Fruit fly (Drosophila melanogaster) whole organism, embryonic: Measurements from ENCODE around the gene dj-1beta.

Experiments used
- Abd-B ChIP-seq: fragments of 200-800 bp; sonication (Bioruptor generic); optimal IDR thresholded peaks from 2 replicates; lab custom pipeline; 2018; ENCODE audit warnings: missing biosample characterization, mild to moderate bottlenecking, missing genetic modification characterization, moderate library complexity
- Atf-2 ChIP-seq: fragments of 200-800 bp; sonication (Bioruptor generic); optimal IDR thresholded peaks from 2 replicates; lab custom pipeline; 2016; ENCODE audit warnings: missing biosample characterization, missing genetic modification characterization
- CG10959 ChIP-seq: fragments of 200-800 bp; sonication (Bioruptor generic); IDR thresholded peaks from 2 replicates; pipeline ENCODE4 v1.3.6; 2022; ENCODE audit warnings: missing biosample characterization, missing genetic modification characterization
- CG11093 ChIP-seq: fragments of 200-800 bp; sonication (Bioruptor generic); IDR thresholded peaks from 3 replicates; pipeline ENCODE4 v1.3.6; 2022; ENCODE audit warnings: missing biosample characterization, missing genetic modification characterization
- CG11723 ChIP-seq: fragments of 200-800 bp; sonication (Bioruptor generic); optimal IDR thresholded peaks from 2 replicates; lab custom pipeline; 2017; ENCODE audit warnings: missing biosample characterization, mild to moderate bottlenecking, missing genetic modification characterization
- CG12659 ChIP-seq: fragments of 200-800 bp; sonication (Bioruptor generic); optimal IDR thresholded peaks from 3 replicates; lab custom pipeline; 2017; ENCODE audit warnings: mild to moderate bottlenecking, missing biosample characterization, missing genetic modification reagents, missing genetic modification characterization
- CG13296 ChIP-seq: fragments of 200-800 bp; sonication (Bioruptor generic); optimal IDR thresholded peaks from 3 replicates; lab custom pipeline; 2018; ENCODE audit warnings: missing biosample characterization, mild to moderate bottlenecking, missing genetic modification characterization
- CG14667 ChIP-seq: fragments of 200-800 bp; sonication (Bioruptor generic); IDR thresholded peaks from 2 replicates; pipeline ENCODE4 v1.3.6; 2022; ENCODE audit warnings: missing biosample characterization, missing genetic modification characterization
- CG14710 ChIP-seq: fragments of 200-800 bp; sonication (Bioruptor generic); optimal IDR thresholded peaks from 3 replicates; lab custom pipeline; 2019; ENCODE audit warnings: missing biosample characterization, mild to moderate bottlenecking, missing genetic modification characterization, moderate library complexity
- CG1602 ChIP-seq: fragments of 200-800 bp; sonication (Bioruptor generic); optimal IDR thresholded peaks from 3 replicates; lab custom pipeline; 2016; ENCODE audit warnings: missing biosample characterization, missing genetic modification characterization
- CG17361 ChIP-seq: fragments of 200-800 bp; sonication (Bioruptor generic); IDR thresholded peaks from 3 replicates; pipeline ENCODE4 v1.3.6; 2022; ENCODE audit warnings: missing biosample characterization, missing genetic modification characterization
- CG17385 ChIP-seq: fragments of 200-800 bp; sonication (Bioruptor generic); optimal IDR thresholded peaks from 3 replicates; lab custom pipeline; 2018; ENCODE audit warnings: missing biosample characterization, mild to moderate bottlenecking, missing genetic modification characterization
- CG17802 ChIP-seq: fragments of 200-800 bp; sonication (Bioruptor generic); optimal IDR thresholded peaks from 2 replicates; lab custom pipeline; 2018; ENCODE audit warnings: missing biosample characterization, mild to moderate bottlenecking, missing genetic modification characterization, moderate library complexity
- CG17829 ChIP-seq: fragments of 200-800 bp; optimal IDR thresholded peaks from 2 replicates; lab custom pipeline; 2019; ENCODE audit warnings: missing biosample characterization, mild to moderate bottlenecking, missing genetic modification characterization, moderate library complexity
- CG18599 ChIP-seq: fragments of 200-800 bp; sonication (Bioruptor generic); optimal IDR thresholded peaks from 3 replicates; lab custom pipeline; 2017; ENCODE audit warnings: missing biosample characterization, missing genetic modification characterization, mild to moderate bottlenecking, moderate library complexity, missing genetic modification reagents
- CG2120 ChIP-seq: fragments of 200-800 bp; sonication (Bioruptor generic); optimal IDR thresholded peaks from 3 replicates; lab custom pipeline; 2016; ENCODE audit warnings: missing biosample characterization, missing genetic modification characterization
- CG32772 ChIP-seq: fragments of 200-800 bp; sonication (Bioruptor generic); IDR thresholded peaks from 2 replicates; pipeline ENCODE4 v1.3.6; 2022; ENCODE audit warnings: missing biosample characterization, missing genetic modification characterization
- CG7271 ChIP-seq: fragments of 200-800 bp; sonication (Bioruptor generic); optimal IDR thresholded peaks from 2 replicates; lab custom pipeline; 2018; ENCODE audit warnings: missing biosample characterization, mild to moderate bottlenecking, missing genetic modification characterization, moderate library complexity
- CG7786 ChIP-seq: fragments of 200-800 bp; sonication (Bioruptor generic); optimal IDR thresholded peaks from 2 replicates; lab custom pipeline; 2016; ENCODE audit warnings: missing biosample characterization, missing genetic modification characterization
- CHES-1-like ChIP-seq: fragments of 200-800 bp; sonication (Bioruptor generic); optimal IDR thresholded peaks from 2 replicates; lab custom pipeline; 2016; ENCODE audit warnings: missing biosample characterization, missing genetic modification characterization
- Dip2 ChIP-seq: fragments of 200-800 bp; sonication (Bioruptor generic); IDR thresholded peaks from 2 replicates; pipeline ENCODE4 v1.3.6; 2022; ENCODE audit warnings: missing biosample characterization, missing genetic modification characterization
- Dll ChIP-seq: fragments of 200-800 bp; sonication (Bioruptor generic); IDR thresholded peaks from 4 replicates; pipeline ENCODE4 v1.3.6; 2022; ENCODE audit warnings: missing biosample characterization, missing genetic modification characterization; ENCODE audit not compliant: partially characterized antibody
- Ets65A ChIP-seq: fragments of 200-800 bp; sonication (Bioruptor generic); peaks from one replicate; lab custom pipeline; 2016; ENCODE audit warnings: missing biosample characterization, missing genetic modification characterization
- Fer1 ChIP-seq: fragments of 200-800 bp; sonication (Bioruptor generic); optimal IDR thresholded peaks from 2 replicates; lab custom pipeline; 2017; ENCODE audit warnings: missing biosample characterization, mild to moderate bottlenecking, missing genetic modification characterization
- Gsc ChIP-seq: fragments of 200-800 bp; sonication (Bioruptor generic); IDR thresholded peaks from 2 replicates; pipeline ENCODE4 v1.3.6; 2022; ENCODE audit warnings: missing biosample characterization, missing genetic modification characterization
- MESR4 ChIP-seq: fragments of 200-800 bp; sonication (Bioruptor generic); optimal IDR thresholded peaks from 2 replicates; lab custom pipeline; 2018; ENCODE audit warnings: missing biosample characterization, mild to moderate bottlenecking, missing genetic modification characterization, moderate library complexity
- NC2β ChIP-seq: fragments of 200-800 bp; sonication (Bioruptor generic); optimal IDR thresholded peaks from 2 replicates; lab custom pipeline; 2016; ENCODE audit warnings: missing biosample characterization, missing genetic modification characterization
- Nf-YB ChIP-seq: fragments of 200-800 bp; sonication (Bioruptor generic); optimal IDR thresholded peaks from 3 replicates; lab custom pipeline; 2019; ENCODE audit warnings: missing biosample characterization, mild to moderate bottlenecking, missing genetic modification characterization, moderate library complexity
- Rx ChIP-seq: fragments of 200-800 bp; sonication (Bioruptor generic); IDR thresholded peaks from 2 replicates; pipeline ENCODE4 v1.3.6; 2022; ENCODE audit warnings: missing biosample characterization, missing genetic modification characterization
- ara ChIP-seq: fragments of 200-800 bp; sonication (Bioruptor generic); IDR thresholded peaks from 2 replicates; pipeline ENCODE4 v1.3.6; 2022; ENCODE audit warnings: missing biosample characterization, missing genetic modification characterization
- chif ChIP-seq, 2 experiments: fragments of 200-800 bp; sonication (Bioruptor generic); optimal IDR thresholded peaks; 3 replicates each; lab custom pipeline; 2016; ENCODE audit warnings: missing biosample characterization in 2 of 2, missing genetic modification characterization in 2 of 2
- chm ChIP-seq: fragments of 200-800 bp; sonication (Bioruptor generic); IDR thresholded peaks from 2 replicates; pipeline ENCODE4 v1.3.6; 2022; ENCODE audit warnings: missing biosample characterization, missing genetic modification characterization
- ci ChIP-seq: fragments of 200-800 bp; sonication (Bioruptor generic); IDR thresholded peaks from 3 replicates; pipeline ENCODE4 v1.3.6; 2022; ENCODE audit warnings: missing biosample characterization, missing genetic modification characterization
- da ChIP-seq: fragments of 200-800 bp; sonication (Bioruptor generic); optimal IDR thresholded peaks from 2 replicates; lab custom pipeline; 2016; ENCODE audit warnings: missing biosample characterization, missing genetic modification characterization
- dmrt11E ChIP-seq: fragments of 200-800 bp; sonication (Bioruptor generic); optimal IDR thresholded peaks from 3 replicates; lab custom pipeline; 2018; ENCODE audit warnings: missing biosample characterization, mild to moderate bottlenecking, missing genetic modification characterization, moderate library complexity
- eve ChIP-seq, 2 experiments: fragments of >200 bp; optimal IDR thresholded peaks; 2 replicates each; lab custom pipeline; 2017; ENCODE audit warnings: missing biosample characterization in 2 of 2, missing genetic modification characterization in 2 of 2
- eyg ChIP-seq: fragments of 200-800 bp; sonication (Bioruptor generic); optimal IDR thresholded peaks from 3 replicates; lab custom pipeline; 2016; ENCODE audit warnings: missing biosample characterization, missing genetic modification characterization
- fru ChIP-seq: fragments of >200 bp; optimal IDR thresholded peaks from 2 replicates; lab custom pipeline; 2017
- gcm2 ChIP-seq: fragments of 200-800 bp; sonication (Bioruptor generic); optimal IDR thresholded peaks from 2 replicates; lab custom pipeline; 2016; ENCODE audit warnings: missing biosample characterization, missing genetic modification characterization
- grn ChIP-seq: fragments of 200-800 bp; sonication (Bioruptor generic); optimal IDR thresholded peaks from 3 replicates; lab custom pipeline; 2017; ENCODE audit warnings: missing biosample characterization, missing genetic modification characterization
- h ChIP-seq: fragments of >200 bp; optimal IDR thresholded peaks from 2 replicates; lab custom pipeline; 2017
- klu ChIP-seq: fragments of 200-800 bp; sonication (Bioruptor generic); IDR thresholded peaks from 2 replicates; pipeline ENCODE4 v1.3.6; 2022; ENCODE audit warnings: missing biosample characterization, missing genetic modification characterization
- maf-S ChIP-seq: fragments of 200-800 bp; sonication (Bioruptor generic); optimal IDR thresholded peaks from 2 replicates; lab custom pipeline; 2016; ENCODE audit warnings: missing biosample characterization, missing genetic modification characterization
- mirr ChIP-seq: fragments of 200-800 bp; sonication (Bioruptor generic); optimal IDR thresholded peaks from 3 replicates; lab custom pipeline; 2018; ENCODE audit warnings: missing biosample characterization, mild to moderate bottlenecking, missing genetic modification characterization
- nau ChIP-seq: fragments of 200-800 bp; sonication (Bioruptor generic); optimal IDR thresholded peaks from 3 replicates; lab custom pipeline; 2017; ENCODE audit warnings: missing biosample characterization, mild to moderate bottlenecking, missing genetic modification characterization, missing genetic modification reagents
- org-1 ChIP-seq: fragments of 200-800 bp; sonication (Bioruptor generic); optimal IDR thresholded peaks from 2 replicates; lab custom pipeline; 2017; ENCODE audit warnings: missing biosample characterization, missing genetic modification characterization
- pros ChIP-seq: fragments of 200-800 bp; sonication (Bioruptor generic); optimal IDR thresholded peaks from 3 replicates; lab custom pipeline; 2019; ENCODE audit warnings: missing biosample characterization, mild to moderate bottlenecking, missing genetic modification characterization, moderate library complexity
- sd ChIP-seq: fragments of 200-800 bp; sonication (Bioruptor generic); optimal IDR thresholded peaks from 3 replicates; lab custom pipeline; 2018; ENCODE audit warnings: missing biosample characterization, mild to moderate bottlenecking, missing genetic modification characterization, moderate library complexity
- slou ChIP-seq: fragments of 200-800 bp; sonication (Bioruptor generic); optimal IDR thresholded peaks from 3 replicates; lab custom pipeline; 2016; ENCODE audit warnings: missing biosample characterization, missing genetic modification characterization
- trem ChIP-seq: fragments of 200-800 bp; optimal IDR thresholded peaks from 3 replicates; lab custom pipeline; 2019; ENCODE audit warnings: missing biosample characterization, mild to moderate bottlenecking, missing genetic modification characterization, moderate library complexity
- twi ChIP-seq: fragments of 200-800 bp; optimal IDR thresholded peaks from 2 replicates; lab custom pipeline; 2019; ENCODE audit warnings: missing biosample characterization, mild to moderate bottlenecking, missing genetic modification characterization, moderate library complexity
- zen ChIP-seq: fragments of 200-800 bp; sonication (Bioruptor generic); optimal IDR thresholded peaks from 3 replicates; lab custom pipeline; 2018; ENCODE audit warnings: missing biosample characterization, mild to moderate bottlenecking, missing genetic modification characterization, moderate library complexity

The dj-1beta gene

dm6 chr3R:30770069-30770633 is 36.8 kb upstream of the dj-1beta start (continued):
- TF ChIP-seq Gsc (GFP tag; lab: Robert Waterston, UW) (no peak), maf-S (GFP tag; lab: Kevin White, UChicago) (no peak), CG10959 (GFP tag; lab: Robert Waterston, UW) (0 out of 2 replicates have a peak, but pooled peaks have one; percentile 20), chif (GFP tag; optimal IDR thresholded peaks at IDR 0.05; lab: Kevin White, UChicago) (peak in 1 of 2 experiments; percentile 7), Fer1 (GFP tag; lab: Kevin White, UChicago) (no peak), CG2120 (no peak), CHES-1-like (GFP tag; lab: Kevin White, UChicago) (no peak), Atf-2 (GFP tag; lab: Kevin White, UChicago) (peak; percentile 15), CG11723 (GFP tag; lab: Kevin White, UChicago) (no peak), CG18599 (no peak), slou (GFP tag; lab: Kevin White, UChicago) (no peak), mirr (no peak), grn (GFP tag; lab: Kevin White, UChicago) (no peak), h (lab: Kevin White, UChicago) (no peak), CG14667 (GFP tag; lab: Robert Waterston, UW) (no peak), CG12659 (no peak), twi (tag; lab: Kevin White, UChicago) (peak; percentile 99), sd (tag; lab: Kevin White, UChicago) (no peak), gcm2 (GFP tag; lab: Kevin White, UChicago) (no peak), chm (GFP tag; lab: Robert Waterston, UW) (no peak), pros (GFP tag; lab: Kevin White, UChicago) (peak; percentile 10), ci (GFP tag; lab: Robert Waterston, UW) (0 out of 3 replicates have a peak, but pooled peaks have one; percentile 34), da (GFP tag; lab: Kevin White, UChicago) (no peak), CG17829 (tag; lab: Kevin White, UChicago) (peak; percentile 2), nau (GFP tag; lab: Kevin White, UChicago) (no peak), Ets65A (peak; percentile 28), CG17385 (GFP tag; lab: Kevin White, UChicago) (no peak), MESR4 (GFP tag; lab: Kevin White, UChicago) (no peak), CG32772 (GFP tag; lab: Robert Waterston, UW) (no peak), eyg (GFP tag; lab: Kevin White, UChicago) (no peak), NC2β (GFP tag; lab: Kevin White, UChicago) (no peak), dmrt11E (tag; lab: Kevin White, UChicago) (peak; percentile 55), org-1 (GFP tag; lab: Kevin White, UChicago) (no peak), ara (GFP tag; lab: Robert Waterston, UW) (peak; percentile 42; the same call in 1 of the 2 replicates), klu (GFP tag; lab: Robert Waterston, UW) (no peak), eve (GFP tag; optimal IDR thresholded peaks at IDR 0.05; lab: Kevin White, UChicago) (no peak), CG17802 (tag; lab: Kevin White, UChicago) (no peak), Abd-B (GFP tag; lab: Kevin White, UChicago) (no peak), Dip2 (GFP tag; lab: Robert Waterston, UW) (no peak), CG14710 (peak; percentile 10), CG7271 (tag; lab: Kevin White, UChicago) (no peak), CG17361 (GFP tag; lab: Robert Waterston, UW) (no peak), Nf-YB (GFP tag; lab: Kevin White, UChicago) (no peak), trem (tag; lab: Kevin White, UChicago) (no peak), CG13296 (GFP tag; lab: Kevin White, UChicago) (no peak), CG7786 (GFP tag; lab: Kevin White, UChicago) (no peak), zen (no peak), CG1602 (GFP tag; lab: Kevin White, UChicago) (no peak), Rx (GFP tag; lab: Robert Waterston, UW) (no peak), Dll (GFP tag; lab: Robert Waterston, UW) (no peak), fru (lab: Kevin White, UChicago) (no peak), CG11093 (GFP tag; lab: Robert Waterston, UW) (no peak)
